In the genomic region with DNA sequence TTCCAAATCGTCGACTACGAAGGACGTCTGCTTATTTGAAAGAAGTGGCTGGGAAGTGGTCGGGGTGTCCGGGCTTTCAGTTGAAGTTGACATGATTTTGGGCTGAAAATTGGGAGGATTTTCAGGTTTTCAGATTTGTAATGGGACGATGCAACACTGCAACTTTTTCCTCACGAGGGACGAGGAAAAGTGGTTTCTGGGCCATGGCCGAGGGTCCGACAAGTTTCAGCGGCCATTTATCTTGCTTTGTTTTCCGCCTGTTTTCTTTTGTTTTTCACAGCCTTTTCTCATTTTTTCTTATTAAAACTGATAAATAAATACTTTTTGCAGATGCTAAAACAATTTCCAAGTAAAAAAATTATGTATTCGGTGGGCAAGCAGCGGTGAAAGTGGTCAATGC, we compare ENCODE assay signal across 2 worm cellular contexts.
A peak's percentile ranks its signal among the peaks of the same experiment; 100 is the strongest.
TF ChIP-seq lines count a peak whose summit lies in the region.

blos-7 (minus strand) TSS at position 101 of the 400 bp plus-strand sequence.

TF ChIP-seq in whole organism, L4 larva, 104 proteins besides CTCF, POLR2A, EP300 and RAD21:
- 0 out of 2 replicates have a peak, but pooled peaks have one; percentile 14 for TF ChIP-seq set-16 (GFP tag; IDR thresholded peaks at IDR 0.05; lab: Robert Waterston, UW)
- TF ChIP-seq tra-1 (GFP tag; IDR thresholded peaks at IDR 0.05; lab: Robert Waterston, UW), result 0 out of 2 replicates have a peak, but pooled peaks have one; percentile 26

TF ChIP-seq in whole organism, young adult, 124 proteins besides CTCF, POLR2A, EP300 and RAD21:
- 0 out of 2 replicates have a peak, but pooled peaks have one; percentile 9 for TF ChIP-seq dox-1 (GFP tag; IDR thresholded peaks at IDR 0.05; lab: Robert Waterston, UW)
